Fruit fly (Drosophila melanogaster) whole organism, prepupa: ENCODE data around the gene Alp13.
A peak's percentile ranks its signal among the peaks of the same experiment; 100 is the strongest.

ENCODE experiments used
- CG11762 ChIP-seq: fragments of 200-800 bp; sonication (Bioruptor generic); optimal IDR thresholded peaks from 3 replicates; lab custom pipeline; 2016; ENCODE audit warnings: missing biosample characterization, missing genetic modification characterization; ENCODE audit not compliant: insufficient read depth
- CG6808 ChIP-seq: fragments of 200-800 bp; sonication (Bioruptor generic); optimal IDR thresholded peaks from 3 replicates; lab custom pipeline; 2017; ENCODE audit warnings: missing biosample characterization, missing genetic modification characterization, mild to moderate bottlenecking, moderate library complexity, missing genetic modification reagents
- CG8319 ChIP-seq: fragments of 200-800 bp; sonication (Bioruptor generic); optimal IDR thresholded peaks from 3 replicates; lab custom pipeline; 2016; ENCODE audit warnings: missing biosample characterization, missing genetic modification characterization
- CG9139 ChIP-seq: fragments of 200-800 bp; sonication (Bioruptor generic); optimal IDR thresholded peaks from 3 replicates; lab custom pipeline; 2017; ENCODE audit warnings: missing biosample characterization, mild to moderate bottlenecking, missing genetic modification characterization
- Eip78C ChIP-seq: fragments of 200-800 bp; sonication (Bioruptor generic); peaks from one replicate; lab custom pipeline; 2016; ENCODE audit warnings: missing biosample characterization, missing genetic modification characterization
- Hr4 ChIP-seq: fragments of 200-800 bp; sonication (Bioruptor generic); optimal IDR thresholded peaks from 3 replicates; lab custom pipeline; 2016; ENCODE audit warnings: missing biosample characterization, missing genetic modification characterization
- Lpt ChIP-seq: fragments of 200-800 bp; sonication (Bioruptor generic); optimal IDR thresholded peaks from 3 replicates; lab custom pipeline; 2016; ENCODE audit warnings: missing biosample characterization, missing genetic modification characterization
- achi ChIP-seq: fragments of 200-800 bp; sonication (Bioruptor generic); optimal IDR thresholded peaks from 3 replicates; lab custom pipeline; 2016; ENCODE audit warnings: missing biosample characterization, missing genetic modification characterization
- cyc ChIP-seq: fragments of 200-800 bp; sonication (Bioruptor generic); optimal IDR thresholded peaks from 3 replicates; lab custom pipeline; 2016; ENCODE audit warnings: missing biosample characterization, missing genetic modification characterization
- fd85E ChIP-seq: fragments of 200-800 bp; sonication (Bioruptor generic); optimal IDR thresholded peaks from 3 replicates; lab custom pipeline; 2016; ENCODE audit warnings: missing biosample characterization, missing genetic modification characterization
- lz ChIP-seq: fragments of 200-800 bp; sonication (Bioruptor generic); optimal IDR thresholded peaks from 3 replicates; lab custom pipeline; 2016; ENCODE audit warnings: missing biosample characterization, missing genetic modification characterization
- salr ChIP-seq, 2 experiments: fragments of 200-800 bp; sonication (Bioruptor generic); optimal IDR thresholded peaks; 3 replicates each; lab custom pipeline; 2016 to 2018; ENCODE audit warnings: missing biosample characterization in 2 of 2, missing genetic modification characterization in 2 of 2, mild to moderate bottlenecking in 1 of 2
- topi ChIP-seq: fragments of 200-800 bp; sonication (Bioruptor generic); optimal IDR thresholded peaks from 3 replicates; lab custom pipeline; 2016; ENCODE audit warnings: missing biosample characterization, missing genetic modification characterization

- TF ChIP-seq CG11762 (no peak), fd85E (GFP tag; lab: Kevin White, UChicago) (no peak), Hr4 (GFP tag; lab: Kevin White, UChicago) (no peak), CG6808 (GFP tag; lab: Kevin White, UChicago) (no peak), achi (GFP tag; lab: Kevin White, UChicago) (no peak), CG9139 (no peak), topi (GFP tag; lab: Kevin White, UChicago) (no peak), lz (GFP tag; lab: Kevin White, UChicago) (no peak), salr (GFP tag; optimal IDR thresholded peaks at IDR 0.05; lab: Kevin White, UChicago) (no peak), cyc (GFP tag; lab: Kevin White, UChicago) (no peak), Lpt (GFP tag; lab: Kevin White, UChicago) (no peak), CG8319 (GFP tag; lab: Kevin White, UChicago) (no peak), Eip78C (GFP tag; lab: Kevin White, UChicago) (peak; percentile 12)
Measured at dm6 chr3R:10054278-10054975, 20.7 kb downstream of the Alp13 start.
